Fruit fly (Drosophila melanogaster) whole organism, wandering third instar larva: ENCODE measurements around the gene ZC3H3.

Experiments used
- Abd-B ChIP-seq: fragments of >200 bp; optimal IDR thresholded peaks from 2 replicates; lab custom pipeline; 2017; ENCODE audit warnings: missing biosample characterization, missing genetic modification characterization
- CG32264 ChIP-seq: fragments of 200-800 bp; sonication (Bioruptor generic); optimal IDR thresholded peaks from 2 replicates; lab custom pipeline; 2016; ENCODE audit warnings: missing biosample characterization, missing genetic modification characterization
- CG9705 ChIP-seq: fragments of 200-800 bp; sonication (Bioruptor generic); optimal IDR thresholded peaks from 2 replicates; lab custom pipeline; 2018; ENCODE audit warnings: missing biosample characterization, mild to moderate bottlenecking, missing genetic modification characterization
- Dfd ChIP-seq: fragments of >200 bp; optimal IDR thresholded peaks from 2 replicates; lab custom pipeline; 2017; ENCODE audit warnings: missing biosample characterization, missing genetic modification characterization
- Dif ChIP-seq: fragments of 200-275, 200-300 bp; sonication (Bioruptor generic); optimal IDR thresholded peaks from 2 replicates; lab custom pipeline; 2018; ENCODE audit warnings: missing biosample characterization, missing genetic modification characterization; ENCODE audit not compliant: partially characterized antibody
- GATAd ChIP-seq: sonication (Bioruptor generic); optimal IDR thresholded peaks from 2 replicates; lab custom pipeline; 2016; ENCODE audit warnings: missing biosample characterization, missing genetic modification characterization
- HLH106 ChIP-seq: fragments of 200-800 bp; optimal IDR thresholded peaks from 3 replicates; lab custom pipeline; 2019; ENCODE audit warnings: missing biosample characterization, mild to moderate bottlenecking, missing genetic modification characterization, moderate library complexity
- Mio ChIP-seq: sonication (Bioruptor generic); optimal IDR thresholded peaks from 2 replicates; lab custom pipeline; 2016; ENCODE audit warnings: missing biosample characterization, missing genetic modification characterization
- Myc ChIP-seq: fragments of >200 bp; optimal IDR thresholded peaks from 2 replicates; lab custom pipeline; 2017
- OdsH ChIP-seq: fragments of 200-800 bp; sonication (Bioruptor generic); optimal IDR thresholded peaks from 2 replicates; lab custom pipeline; 2016; ENCODE audit warnings: missing biosample characterization, mild to moderate bottlenecking, missing genetic modification characterization
- Rel ChIP-seq, 2 experiments: fragments of 200-800 bp; sonication (Bioruptor generic) in 1 of 2; optimal IDR thresholded peaks; 2 replicates in 1 of 2; 3 replicates in 1 of 2; lab custom pipeline; 2016 to 2019; ENCODE audit warnings: mild to moderate bottlenecking in 2 of 2, missing biosample characterization in 2 of 2, missing genetic modification characterization in 2 of 2, moderate library complexity in 1 of 2
- Sp1 ChIP-seq: fragments of 200-800 bp; sonication (Bioruptor generic); optimal IDR thresholded peaks from 3 replicates; lab custom pipeline; 2019; ENCODE audit warnings: missing biosample characterization, mild to moderate bottlenecking, missing genetic modification characterization, moderate library complexity
- Vsx2 ChIP-seq: fragments of 200-300, 225-300 bp; sonication (Bioruptor generic); optimal IDR thresholded peaks from 2 replicates; lab custom pipeline; 2018; ENCODE audit warnings: missing biosample characterization, missing genetic modification characterization; ENCODE audit not compliant: partially characterized antibody
- br ChIP-seq: fragments of 200-800 bp; sonication (Bioruptor generic); optimal IDR thresholded peaks from 2 replicates; lab custom pipeline; 2016; ENCODE audit warnings: missing biosample characterization, missing genetic modification characterization
- brk ChIP-seq: fragments of 200-800 bp; sonication (Bioruptor generic); optimal IDR thresholded peaks from 2 replicates; lab custom pipeline; 2016; ENCODE audit warnings: missing biosample characterization, mild to moderate bottlenecking, missing genetic modification characterization
- dl ChIP-seq, 2 experiments: fragments of 175-275, 200-275 bp in 1 of 2; fragments of 200-275 bp in 1 of 2; sonication (Bioruptor generic); optimal IDR thresholded peaks; lab custom pipeline; 2018; ENCODE audit warnings: mild to moderate bottlenecking in 2 of 2, missing biosample characterization in 2 of 2, missing genetic modification characterization in 2 of 2, moderate library complexity in 2 of 2; ENCODE audit not compliant: partially characterized antibody in 2 of 2, insufficient read depth in 1 of 2
- dsf ChIP-seq: sonication (Bioruptor generic); optimal IDR thresholded peaks from 2 replicates; lab custom pipeline; 2016; ENCODE audit warnings: missing biosample characterization, missing genetic modification characterization, borderline replicate concordance
- ey ChIP-seq: fragments of 200-800 bp; sonication (Bioruptor generic); optimal IDR thresholded peaks from 2 replicates; lab custom pipeline; 2016; ENCODE audit warnings: missing biosample characterization, missing genetic modification characterization
- foxo ChIP-seq, 2 experiments: fragments of 200-800 bp; sonication (Bioruptor generic); optimal IDR thresholded peaks; 2 replicates in 1 of 2; 3 replicates in 1 of 2; lab custom pipeline; 2016 to 2017; ENCODE audit warnings: missing biosample characterization in 2 of 2, missing genetic modification characterization in 2 of 2
- h ChIP-seq: fragments of 200-800 bp; sonication (Bioruptor generic); optimal IDR thresholded peaks from 3 replicates; lab custom pipeline; 2016; ENCODE audit warnings: missing biosample characterization, mild to moderate bottlenecking, missing genetic modification characterization
- lola ChIP-seq: fragments of >200 bp; optimal IDR thresholded peaks from 2 replicates; lab custom pipeline; 2017; ENCODE audit warnings: missing biosample characterization, missing genetic modification characterization
- psq ChIP-seq: fragments of 200-800 bp; sonication (Bioruptor generic); optimal IDR thresholded peaks from 3 replicates; lab custom pipeline; 2017; ENCODE audit warnings: missing biosample characterization, mild to moderate bottlenecking, missing genetic modification characterization, moderate library complexity
- rgr ChIP-seq: fragments of 200-800 bp; sonication (Bioruptor generic); optimal IDR thresholded peaks from 3 replicates; lab custom pipeline; 2016; ENCODE audit warnings: missing biosample characterization, mild to moderate bottlenecking, missing genetic modification characterization
- sv ChIP-seq: fragments of 200-800 bp; sonication (Bioruptor generic); optimal IDR thresholded peaks from 3 replicates; lab custom pipeline; 2016; ENCODE audit warnings: missing biosample characterization, missing genetic modification characterization
- tai ChIP-seq: sonication (Bioruptor generic); optimal IDR thresholded peaks from 2 replicates; lab custom pipeline; 2016; ENCODE audit warnings: missing biosample characterization, missing genetic modification characterization
- usp ChIP-seq: fragments of >200 bp; optimal IDR thresholded peaks from 2 replicates; lab custom pipeline; 2017; ENCODE audit warnings: missing biosample characterization, missing genetic modification characterization
- woc ChIP-seq: sonication (Bioruptor generic); optimal IDR thresholded peaks from 2 replicates; lab custom pipeline; 2016; ENCODE audit warnings: missing biosample characterization, mild to moderate bottlenecking, missing genetic modification characterization

ZC3H3 gene

DNA sequence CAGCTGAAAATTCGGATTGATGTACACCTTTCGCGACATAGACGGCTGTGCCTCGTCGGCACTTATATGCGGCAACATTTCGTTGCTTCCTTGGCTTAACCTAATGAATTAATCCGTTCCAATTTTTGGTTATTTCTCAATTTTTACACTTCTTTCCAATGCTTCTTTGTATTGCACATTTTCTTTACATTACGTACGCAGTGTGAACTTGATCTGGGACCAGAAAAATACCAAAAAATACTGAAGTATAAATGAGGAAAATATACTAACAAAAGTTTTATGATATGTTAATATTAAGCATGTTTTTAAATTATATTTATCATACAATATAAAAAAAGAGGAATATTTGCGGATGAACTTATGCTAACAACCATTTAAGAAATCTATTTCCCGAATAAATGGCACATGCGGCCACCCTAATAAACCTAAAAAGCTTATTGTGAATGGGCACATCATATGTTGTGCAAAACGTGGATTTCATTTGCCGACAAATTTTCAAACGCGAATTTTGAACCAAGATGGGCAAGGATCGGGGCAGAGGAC, at the start of gene ZC3H3, which contains the start of gene Pus7:
ZC3H3 (minus strand) TSS at position 197 of the 543 bp plus-strand sequence.
Pus7 (plus strand) TSS at position 437 of the 543 bp plus-strand sequence.
- TF ChIP-seq psq (peak; percentile 33), Myc (lab: Kevin White, UChicago) (peak; percentile 35), Dif (no peak), HLH106 (tag; lab: Kevin White, UChicago) (peak; percentile 3)

DNA sequence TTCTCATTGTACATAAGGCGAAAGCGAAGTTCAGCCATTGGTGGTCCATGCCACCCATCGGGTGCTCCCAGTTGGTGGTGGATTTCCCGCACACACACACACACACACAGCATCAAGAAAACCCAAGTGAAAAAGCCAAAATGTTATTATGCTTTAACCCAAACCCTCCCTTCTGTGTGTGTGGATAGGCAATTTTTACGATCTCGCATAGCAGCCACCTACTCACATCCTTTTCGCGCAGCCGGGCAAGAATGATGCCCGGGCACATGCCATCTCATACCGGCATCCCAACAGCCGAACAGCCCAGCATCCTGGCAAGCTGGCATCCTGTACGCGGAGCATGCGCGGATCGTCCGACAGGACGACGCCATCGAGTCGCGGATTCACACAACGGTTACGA, 47.5 kb upstream of the ZC3H3 start:
- TF ChIP-seq Vsx2 (no peak), Dif (no peak), br (GFP tag; lab: Kevin White, UChicago) (no peak), Dfd (GFP tag; lab: Kevin White, UChicago) (no peak), dsf (GFP tag; lab: Kevin White, UChicago) (no peak), GATAd (GFP tag; lab: Kevin White, UChicago) (no peak), foxo (GFP tag; optimal IDR thresholded peaks at IDR 0.05; lab: Kevin White, UChicago) (no peak), CG9705 (GFP tag; lab: Kevin White, UChicago) (no peak), CG32264 (GFP tag; lab: Kevin White, UChicago) (no peak), Abd-B (GFP tag; lab: Kevin White, UChicago) (no peak), Mio (GFP tag; lab: Kevin White, UChicago) (no peak), HLH106 (tag; lab: Kevin White, UChicago) (no peak), dl (GFP tag; optimal IDR thresholded peaks at IDR 0.05; lab: Kevin White, UChicago; ENCODE audit: insufficient read depth in 1 of 2, partially characterized antibody in 2 of 2) (no peak), rgr (no peak)

DNA sequence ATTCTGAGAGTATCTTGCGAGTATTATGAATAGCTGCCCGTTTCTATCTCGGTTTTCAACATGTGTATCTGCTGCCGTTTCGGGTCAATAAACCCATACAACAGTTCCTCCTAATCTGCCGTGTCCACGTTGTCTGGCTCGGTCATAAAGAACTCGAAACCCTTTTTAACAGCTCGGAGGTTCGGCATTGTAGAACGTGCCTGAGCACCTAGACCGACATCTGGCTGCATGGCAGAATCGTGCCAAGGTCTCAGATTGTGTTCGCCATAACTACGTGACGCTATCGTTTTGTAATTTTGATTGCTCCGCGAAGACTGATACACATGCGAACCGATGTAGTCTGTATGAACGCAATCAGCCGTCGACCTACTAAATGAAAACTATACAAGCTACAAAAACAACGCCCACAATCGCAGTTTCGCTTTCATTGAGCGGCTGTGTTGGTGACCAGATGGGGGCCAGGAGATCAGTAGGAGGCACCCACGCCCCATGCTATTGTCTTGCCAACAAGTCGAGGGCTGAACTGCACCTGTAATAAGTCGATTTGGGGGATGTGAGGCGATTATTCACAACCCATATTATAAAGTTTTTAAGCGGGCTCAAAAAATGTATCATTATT, 44.6 kb upstream of the ZC3H3 start:
- TF ChIP-seq Rel (GFP tag; optimal IDR thresholded peaks at IDR 0.05; lab: Kevin White, UChicago) (no peak), Rel (tag; optimal IDR thresholded peaks at IDR 0.05; lab: Kevin White, UChicago) (no peak), sv (GFP tag; lab: Kevin White, UChicago) (no peak), ey (no peak), psq (no peak), dl (GFP tag; optimal IDR thresholded peaks at IDR 0.05; lab: Kevin White, UChicago; ENCODE audit: insufficient read depth in 1 of 2, partially characterized antibody in 2 of 2) (no peak), OdsH (GFP tag; lab: Kevin White, UChicago) (no peak), lola (GFP tag; lab: Kevin White, UChicago) (no peak), HLH106 (tag; lab: Kevin White, UChicago) (no peak)

DNA sequence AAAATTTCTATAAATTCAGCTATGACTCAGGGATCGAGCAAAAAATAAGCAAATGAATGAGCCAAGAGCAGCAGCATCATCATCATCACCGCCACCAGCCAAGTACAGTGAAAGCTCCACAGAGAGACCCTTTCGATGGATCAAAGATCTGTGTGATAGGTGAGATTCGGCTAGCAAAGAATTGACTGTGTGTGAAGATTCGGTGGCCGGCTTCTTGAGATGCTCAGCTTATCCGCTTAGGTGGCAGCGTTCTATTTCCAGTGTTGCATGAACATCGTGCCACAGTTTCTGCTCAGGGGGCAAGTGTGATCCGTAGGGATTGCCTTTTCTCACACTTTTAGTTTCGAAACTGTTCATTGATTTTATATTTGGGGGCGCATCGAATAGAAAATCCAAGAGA, 43.6 kb upstream of the ZC3H3 start:
- TF ChIP-seq Abd-B (GFP tag; lab: Kevin White, UChicago) (no peak), usp (no peak), lola (GFP tag; lab: Kevin White, UChicago) (no peak), psq (no peak), tai (GFP tag; lab: Kevin White, UChicago) (no peak), h (GFP tag; lab: Kevin White, UChicago) (no peak), CG32264 (GFP tag; lab: Kevin White, UChicago) (no peak), woc (GFP tag; lab: Kevin White, UChicago) (no peak), brk (no peak), OdsH (GFP tag; lab: Kevin White, UChicago) (no peak), Sp1 (GFP tag; lab: Kevin White, UChicago) (no peak), Myc (lab: Kevin White, UChicago) (no peak), Vsx2 (no peak)

DNA sequence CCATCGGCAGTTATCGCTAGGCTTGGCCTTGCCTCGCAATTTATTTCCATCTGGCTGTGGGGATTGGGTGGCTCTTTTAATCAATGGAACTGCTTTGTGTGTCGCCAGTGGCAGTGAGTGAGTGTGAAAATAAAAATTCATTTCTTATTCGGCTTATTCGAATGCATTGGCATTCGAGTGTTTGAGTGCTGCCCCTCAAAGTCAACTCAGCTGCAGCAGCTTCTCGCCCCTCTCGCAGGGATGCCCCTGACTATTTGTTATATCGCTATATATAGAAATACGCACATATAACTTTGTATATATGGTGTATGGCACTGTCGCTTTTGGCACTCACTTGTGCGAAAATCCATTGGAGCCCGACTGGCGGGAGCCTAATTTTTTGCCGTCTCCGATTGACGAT, 41.3 kb upstream of the ZC3H3 start:
- TF ChIP-seq Abd-B (GFP tag; lab: Kevin White, UChicago): no peak
- no peak for TF ChIP-seq Rel (GFP tag; optimal IDR thresholded peaks at IDR 0.05; lab: Kevin White, UChicago)
- TF ChIP-seq Rel (tag; optimal IDR thresholded peaks at IDR 0.05; lab: Kevin White, UChicago): peak; percentile 32
